Worm (Caenorhabditis elegans) whole organism, midembryonic: Measurements from ENCODE around the gene mrps-28.

ENCODE experiments used
- T22C8.4 ChIP-seq: fragments of 200-800 bp; sonication (Bioruptor generic); IDR thresholded peaks from 2 replicates; pipeline ENCODE4 v1.3.6; 2022; ENCODE audit warnings: missing genetic modification characterization, missing compliant biosample characterization
- cog-1 ChIP-seq: sonication (generic microtip); optimal IDR thresholded peaks from 2 replicates; lab custom pipeline; 2016; ENCODE audit warnings: missing genetic modification characterization, missing compliant biosample characterization
- flt-1 ChIP-seq: fragments of 200-800 bp; sonication (Bioruptor generic); IDR thresholded peaks from 2 replicates; pipeline ENCODE4 v1.3.6; 2022; ENCODE audit warnings: missing genetic modification characterization, missing compliant biosample characterization
- med-1 ChIP-seq: sonication (generic microtip); optimal IDR thresholded peaks from 2 replicates; lab custom pipeline; 2017; ENCODE audit warnings: missing genetic modification characterization, mild to moderate bottlenecking, missing compliant biosample characterization, antibody characterized with exemption, missing genetic modification reagents; ENCODE audit not compliant: insufficient read depth
- ref-1 ChIP-seq: fragments of 200-800 bp; sonication (Bioruptor generic); conservative IDR thresholded peaks from 2 replicates; pipeline ENCODE4 v1.3.6; 2022; ENCODE audit warnings: missing genetic modification reagents, missing genetic modification characterization, missing compliant biosample characterization
- ztf-23 ChIP-seq: fragments of 200-800 bp; sonication (Bioruptor generic); IDR thresholded peaks from 2 replicates; pipeline ENCODE4 v1.3.6; 2022; ENCODE audit warnings: missing genetic modification reagents, missing genetic modification characterization, missing compliant biosample characterization
- ztf-29 ChIP-seq: fragments of 200-800 bp; sonication (Bioruptor generic); IDR thresholded peaks from 2 replicates; pipeline ENCODE4 v1.3.6; 2022; ENCODE audit warnings: missing genetic modification reagents, missing genetic modification characterization, missing compliant biosample characterization

DNA sequence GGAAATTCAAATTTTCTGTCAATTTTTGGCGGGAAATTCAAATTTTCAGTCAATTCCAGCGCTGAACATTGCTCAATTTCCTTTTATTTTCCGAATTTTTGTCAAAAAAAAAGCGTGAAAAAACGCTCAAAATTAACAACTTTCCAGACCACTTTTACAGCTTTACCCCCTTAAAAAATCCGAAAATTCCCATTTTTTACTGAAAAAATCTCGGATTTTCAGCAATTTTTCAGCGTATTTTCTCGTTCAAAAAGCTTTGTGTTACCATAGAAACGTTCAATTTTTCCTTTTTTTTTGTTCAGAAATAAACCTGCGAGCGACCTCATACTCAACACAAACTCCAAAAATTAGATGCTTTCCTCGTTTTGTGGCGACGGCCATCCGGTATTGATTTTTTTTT, 30.5 kb downstream of the mrps-28 start, which contains the start of gene mrp-7:
- TF ChIP-seq flt-1 (GFP tag; lab: Robert Waterston, UW) (no peak), cog-1 (tag; lab: Kevin White, UChicago) (no peak), ref-1 (GFP tag; lab: Robert Waterston, UW) (no peak), ztf-29 (no peak), ztf-23 (no peak), T22C8.4 (GFP tag; lab: Robert Waterston, UW) (no peak), med-1 (GFP tag; lab: Kevin White, UChicago) (no peak)
